Fruit fly (Drosophila melanogaster) whole organism, larva: ENCODE data around the gene Arl4.

Experiments used
- noc ChIP-seq: fragments of 200-800 bp; sonication (Bioruptor generic); optimal IDR thresholded peaks from 3 replicates; lab custom pipeline; 2019; ENCODE audit warnings: missing biosample characterization, mild to moderate bottlenecking, missing genetic modification characterization, moderate library complexity

The Arl4 gene

dm6 chr4:179062-179919 lies at the start of gene Arl4:
TSS of gene Arl4 (minus strand) at chr4:179389.
- TF ChIP-seq noc (tag; lab: Kevin White, UChicago), result no peak

DNA sequence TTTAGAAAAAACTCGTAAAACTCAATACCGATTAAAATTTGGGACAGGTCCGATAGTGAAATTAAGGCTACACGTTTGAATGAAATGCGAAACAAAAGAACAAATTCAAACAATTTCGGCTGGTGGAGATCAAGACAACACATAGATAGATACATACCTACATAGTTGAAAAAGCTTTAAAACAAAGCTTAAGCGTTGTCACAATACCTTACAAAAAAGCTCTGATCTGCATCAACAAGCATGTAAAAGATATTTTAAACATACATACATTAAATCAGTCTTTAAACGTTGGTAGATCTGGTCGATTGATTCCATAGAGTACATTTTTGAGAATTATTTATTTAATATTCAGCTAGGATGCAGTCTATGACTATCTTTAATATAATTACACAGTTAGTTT lies 48.5 kb upstream of the Arl4 start, which contains the start of the genes CG31999 and yellow-h:
Gene CG31999, minus strand, starts transcription at position 101 of the 400 bp plus-strand sequence.
Gene yellow-h, plus strand, starts transcription at position 275 of the 400 bp plus-strand sequence.
- TF ChIP-seq noc (tag; lab: Kevin White, UChicago), result no peak

DNA sequence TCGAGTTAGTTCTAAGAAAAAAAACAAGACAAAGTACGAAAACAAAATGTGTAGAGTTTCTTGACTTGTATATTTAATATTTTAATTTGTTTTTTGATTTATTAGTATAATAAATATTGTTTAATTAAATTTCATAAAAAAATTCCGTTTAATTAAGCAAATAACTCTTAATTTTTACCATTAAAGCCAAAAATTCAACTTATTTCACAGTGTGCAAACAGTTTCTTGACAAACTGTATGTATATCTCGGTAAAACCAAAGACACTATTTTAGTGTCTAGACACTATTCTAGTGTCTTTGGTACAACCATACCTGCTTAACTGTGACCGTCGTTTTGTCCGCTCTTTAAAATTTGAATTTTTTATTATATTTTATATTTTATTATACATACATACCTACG lies 47.6 kb upstream of the Arl4 start:
- TF ChIP-seq noc (tag; lab: Kevin White, UChicago), result no peak

DNA sequence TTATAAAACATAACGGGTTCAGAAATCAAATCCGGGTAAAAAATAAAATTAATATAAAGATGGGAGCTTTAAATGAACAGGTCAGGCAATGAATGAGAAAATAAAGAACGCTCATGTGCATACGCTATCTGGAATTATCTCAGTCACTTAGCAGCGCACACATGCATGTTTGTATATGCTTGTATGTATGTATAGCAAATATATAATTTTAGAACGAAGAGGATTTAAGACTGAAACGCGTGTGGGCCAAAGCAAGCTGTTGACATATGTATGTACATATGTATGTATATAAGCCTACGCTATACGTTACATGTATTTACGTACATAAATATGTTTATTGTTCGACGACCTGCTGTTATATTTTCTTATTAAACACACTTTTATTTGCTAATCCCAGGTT lies 46.6 kb upstream of the Arl4 start:
- TF ChIP-seq noc (tag; lab: Kevin White, UChicago), result no peak

DNA sequence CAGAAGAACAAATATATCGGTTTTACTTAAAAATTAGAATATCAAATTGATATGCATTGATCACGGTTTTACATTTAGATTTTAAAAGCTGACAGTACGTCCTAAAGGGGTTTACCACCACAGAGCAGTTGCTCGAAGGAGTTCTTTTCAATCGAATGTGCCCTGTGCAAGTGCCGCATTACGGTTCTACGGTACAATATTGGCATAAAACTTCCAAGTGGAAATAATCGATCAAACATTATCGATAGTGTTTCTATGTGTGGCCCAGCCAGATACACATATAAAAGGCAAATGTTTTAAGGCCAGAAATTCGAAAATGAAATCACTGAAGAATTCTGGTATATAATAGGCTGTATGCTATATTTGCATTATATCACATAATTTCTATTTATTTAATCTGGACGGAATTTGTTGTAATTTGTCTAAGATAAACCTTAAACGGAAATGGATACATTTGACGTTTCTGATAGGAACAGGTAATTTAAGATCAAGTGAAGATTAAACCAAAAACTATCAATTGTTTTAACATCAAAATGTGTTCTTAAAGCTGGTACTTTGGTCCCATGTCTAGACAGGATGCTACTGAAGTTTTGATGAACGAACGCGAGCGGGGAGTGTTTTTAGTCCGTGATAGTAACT lies 30.9 kb upstream of the Arl4 start, which contains the start of gene Crk:
Gene Crk, plus strand, starts transcription at position 214 of the 639 bp plus-strand sequence.
- no peak for TF ChIP-seq noc (tag; lab: Kevin White, UChicago)

DNA sequence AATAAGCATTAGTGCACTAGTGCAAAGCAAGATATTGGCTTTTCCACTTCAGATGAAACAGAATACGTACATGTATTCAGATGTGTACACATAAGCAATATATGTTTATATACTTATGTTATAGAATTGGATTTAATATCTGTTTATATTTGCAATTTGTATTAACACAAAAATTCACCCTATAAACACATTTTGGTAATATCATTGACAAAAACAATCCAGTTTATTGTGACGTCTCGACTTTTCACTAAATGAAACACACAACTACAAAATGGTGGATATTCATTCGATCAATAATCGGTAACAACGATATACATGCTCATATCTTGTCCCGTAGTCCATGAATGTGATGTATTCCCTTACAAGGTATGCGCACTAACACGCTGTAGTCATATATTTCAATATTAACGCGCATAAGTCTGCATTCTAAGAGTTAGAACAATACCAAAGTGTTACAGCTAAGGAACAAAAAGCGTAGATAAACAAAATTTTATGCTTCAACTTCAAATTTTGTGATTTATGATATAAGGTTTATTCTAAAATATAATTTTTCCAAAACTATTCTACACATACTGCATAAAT lies 26.6 kb upstream of the Arl4 start, which contains the start of gene CG31998:
Gene CG31998, minus strand, starts transcription at position 275 of the 582 bp plus-strand sequence.
- TF ChIP-seq noc (tag; lab: Kevin White, UChicago), result no peak

DNA sequence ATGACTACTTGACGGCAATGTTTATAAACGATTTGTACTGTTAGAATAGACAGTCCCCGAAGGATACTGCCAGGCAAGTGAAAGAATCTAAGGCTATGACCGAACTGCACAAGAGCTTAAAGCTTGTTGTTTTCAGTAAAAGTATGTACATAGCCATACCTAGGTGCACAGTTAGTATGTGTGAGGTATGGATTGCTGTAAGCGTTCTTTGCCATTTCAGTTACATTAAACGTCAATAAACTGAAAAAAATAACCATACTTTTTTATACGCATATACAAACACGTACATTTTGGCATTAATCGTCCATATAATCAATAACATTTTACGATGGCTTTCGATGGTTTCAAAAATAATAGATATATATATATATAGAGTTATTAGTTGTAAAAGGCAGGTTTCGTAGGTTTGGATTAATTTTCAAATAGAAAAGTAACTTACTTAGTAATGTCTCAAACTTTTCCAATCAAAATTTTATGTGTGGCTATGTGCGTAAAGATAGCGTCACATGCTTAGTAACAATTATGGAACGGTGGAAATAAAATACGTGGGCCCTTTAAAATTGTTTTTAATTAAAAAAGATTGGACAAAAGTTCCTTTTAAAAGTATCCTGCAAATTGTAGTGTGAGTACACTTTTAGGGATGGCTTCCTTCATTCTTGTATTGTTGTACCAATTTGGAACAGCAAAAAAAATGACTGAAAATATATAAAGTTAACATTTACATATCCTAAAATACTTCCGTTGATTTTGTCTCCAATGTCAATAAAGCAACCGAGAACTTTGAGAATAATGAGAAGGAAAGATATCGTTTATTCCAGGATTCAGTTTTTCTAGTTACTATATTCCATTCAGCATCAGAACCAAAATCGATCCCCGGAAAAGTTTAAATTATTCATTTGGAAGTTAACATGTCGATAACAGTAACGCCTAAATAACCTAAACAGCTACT lies 14.5 kb upstream of the Arl4 start, which contains the start of gene Abcd1:
Gene Abcd1, minus strand, starts transcription at position 444 of the 949 bp plus-strand sequence.
- TF ChIP-seq noc (tag; lab: Kevin White, UChicago), result no peak

DNA sequence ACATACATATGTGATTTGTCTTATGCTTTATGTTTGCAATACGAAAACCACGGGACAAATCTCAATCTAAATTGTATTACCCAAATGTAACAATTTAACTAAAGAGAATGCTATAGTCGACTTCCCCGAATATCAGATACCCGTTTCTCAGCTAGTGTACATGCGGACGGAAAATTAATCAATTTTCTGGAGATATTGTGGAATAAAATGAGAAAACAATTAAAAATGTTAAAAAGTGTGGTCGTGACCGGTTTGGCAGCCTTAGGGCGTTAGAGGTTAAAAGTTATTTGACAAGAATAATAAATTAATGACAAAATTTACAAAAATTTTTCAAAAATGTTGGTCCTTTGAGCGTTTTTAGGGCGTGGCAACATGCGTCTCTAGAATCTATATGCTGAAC lies 13.4 kb upstream of the Arl4 start:
- TF ChIP-seq noc (tag; lab: Kevin White, UChicago), result no peak

DNA sequence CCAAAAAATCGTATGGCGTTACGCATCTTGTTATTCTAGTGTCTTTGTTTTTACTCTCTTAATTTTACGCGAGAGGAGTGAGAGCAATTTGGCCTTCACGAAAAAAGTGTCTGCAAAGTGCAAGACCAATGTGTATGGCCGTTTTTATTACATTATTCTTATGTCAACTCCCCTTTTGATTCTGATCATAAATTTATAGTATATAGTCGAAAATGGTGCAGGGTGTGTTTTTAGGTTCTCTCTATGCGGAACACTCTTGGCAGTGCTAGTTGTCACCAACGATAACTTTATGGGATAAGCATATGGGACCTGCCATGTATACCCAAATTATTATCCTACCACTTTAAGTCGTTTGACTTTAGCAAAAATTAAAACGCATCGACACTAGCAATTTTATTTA lies 4.5 kb upstream of the Arl4 start:
- TF ChIP-seq noc (tag; lab: Kevin White, UChicago), result no peak

- TF ChIP-seq noc (tag; lab: Kevin White, UChicago), result no peak
These were observed 2.5 kb upstream of the Arl4 start for dm6 chr4:181639-182038.

DNA sequence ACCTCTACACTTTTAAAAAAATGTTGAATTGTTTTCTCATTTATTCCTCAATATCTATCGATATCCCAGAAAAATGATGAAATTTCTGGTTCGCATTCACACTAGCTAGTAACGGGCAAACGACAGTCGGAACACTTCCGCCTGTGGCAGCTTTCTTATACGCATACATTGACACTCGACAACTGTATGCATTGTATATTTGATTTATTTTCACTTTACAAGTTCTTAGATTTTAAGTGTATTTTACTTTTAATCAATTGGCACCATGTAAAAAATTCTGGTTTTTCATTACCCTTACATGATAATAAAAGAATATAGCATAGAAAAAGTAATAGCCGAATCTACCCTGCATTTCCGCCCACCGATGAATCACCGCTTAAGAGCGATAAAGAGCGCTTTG lies 1.6 kb upstream of the Arl4 start:
- no peak for TF ChIP-seq noc (tag; lab: Kevin White, UChicago)

DNA sequence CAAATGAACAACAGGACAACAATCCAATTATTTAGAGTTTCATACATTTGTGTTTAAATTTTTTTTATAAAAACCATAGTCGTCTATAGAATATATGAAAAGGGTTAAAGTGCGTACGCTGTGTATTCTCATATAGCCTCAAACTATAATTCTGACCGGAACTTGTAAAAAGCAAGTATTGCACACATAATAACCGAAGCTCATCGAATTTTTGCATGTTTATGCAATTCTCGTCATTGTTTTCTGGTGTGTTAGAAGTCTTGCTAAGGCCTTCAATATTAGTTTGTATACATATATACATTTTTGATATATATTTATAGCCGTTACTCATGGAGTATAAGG lies 702 bp upstream of the Arl4 start:
- no peak for TF ChIP-seq noc (tag; lab: Kevin White, UChicago)

DNA sequence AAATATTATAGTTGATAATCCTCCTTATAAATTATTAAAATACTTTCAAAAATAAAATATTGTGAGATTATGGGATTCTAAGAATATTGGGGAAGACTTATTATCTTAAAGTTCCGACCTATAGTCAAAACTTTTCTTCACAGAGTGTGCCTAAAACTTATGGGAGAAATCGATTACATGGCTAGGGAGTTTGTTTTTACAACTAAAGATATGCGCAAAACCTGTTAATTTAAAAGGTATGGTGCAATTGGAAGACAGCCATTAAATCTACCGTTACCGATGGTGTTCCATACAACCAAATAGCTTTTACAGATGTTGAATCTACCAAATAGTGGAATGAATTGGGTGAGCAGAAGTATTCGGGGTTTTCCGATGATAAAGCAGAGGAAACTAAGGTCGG lies 3.9 kb downstream of the Arl4 start, which contains the start of gene CG33978:
Gene CG33978, minus strand, starts transcription at position 395 of the 400 bp plus-strand sequence.
- TF ChIP-seq noc (tag; lab: Kevin White, UChicago), result no peak

dm6 chr4:174526-174925 lies 4.7 kb downstream of the Arl4 start:
- TF ChIP-seq noc (tag; lab: Kevin White, UChicago), result no peak

dm6 chr4:167515-167914 lies 11.7 kb downstream of the Arl4 start:
- no peak for TF ChIP-seq noc (tag; lab: Kevin White, UChicago)
